Worm (Caenorhabditis elegans): ENCODE measurements around the gene delm-1.

- TF ChIP-seq flt-1 (GFP tag; IDR thresholded peaks at IDR 0.05): no peak
- TF ChIP-seq ref-1 (GFP tag; conservative IDR thresholded peaks at IDR 0.05): no peak
- no peak for TF ChIP-seq med-1 (GFP tag; optimal IDR thresholded peaks at IDR 0.05; ENCODE audit: insufficient read depth)
- no peak for TF ChIP-seq cog-1 (tag; optimal IDR thresholded peaks at IDR 0.05)
- no peak for TF ChIP-seq ztf-23 (GFP tag; IDR thresholded peaks at IDR 0.05)
- TF ChIP-seq klf-2 (GFP tag; conservative IDR thresholded peaks at IDR 0.05): no peak
- no peak for TF ChIP-seq tab-1 (GFP tag; IDR thresholded peaks at IDR 0.05)
- TF ChIP-seq ztf-29 (GFP tag; IDR thresholded peaks at IDR 0.05): no peak
- TF ChIP-seq T22C8.4 (GFP tag; IDR thresholded peaks at IDR 0.05): no peak
Measured at ce11 chrIV:9117700-9118099, 17.6 kb downstream of the delm-1 start.
